Worm (Caenorhabditis elegans): ENCODE data around the gene mrpl-2.
"Not testable (repeated sequence)": the region's sequence is repeated elsewhere in the genome, so short reads cannot be mapped to it uniquely, and the experiment has no call there.

The mrpl-2 gene

DNA sequence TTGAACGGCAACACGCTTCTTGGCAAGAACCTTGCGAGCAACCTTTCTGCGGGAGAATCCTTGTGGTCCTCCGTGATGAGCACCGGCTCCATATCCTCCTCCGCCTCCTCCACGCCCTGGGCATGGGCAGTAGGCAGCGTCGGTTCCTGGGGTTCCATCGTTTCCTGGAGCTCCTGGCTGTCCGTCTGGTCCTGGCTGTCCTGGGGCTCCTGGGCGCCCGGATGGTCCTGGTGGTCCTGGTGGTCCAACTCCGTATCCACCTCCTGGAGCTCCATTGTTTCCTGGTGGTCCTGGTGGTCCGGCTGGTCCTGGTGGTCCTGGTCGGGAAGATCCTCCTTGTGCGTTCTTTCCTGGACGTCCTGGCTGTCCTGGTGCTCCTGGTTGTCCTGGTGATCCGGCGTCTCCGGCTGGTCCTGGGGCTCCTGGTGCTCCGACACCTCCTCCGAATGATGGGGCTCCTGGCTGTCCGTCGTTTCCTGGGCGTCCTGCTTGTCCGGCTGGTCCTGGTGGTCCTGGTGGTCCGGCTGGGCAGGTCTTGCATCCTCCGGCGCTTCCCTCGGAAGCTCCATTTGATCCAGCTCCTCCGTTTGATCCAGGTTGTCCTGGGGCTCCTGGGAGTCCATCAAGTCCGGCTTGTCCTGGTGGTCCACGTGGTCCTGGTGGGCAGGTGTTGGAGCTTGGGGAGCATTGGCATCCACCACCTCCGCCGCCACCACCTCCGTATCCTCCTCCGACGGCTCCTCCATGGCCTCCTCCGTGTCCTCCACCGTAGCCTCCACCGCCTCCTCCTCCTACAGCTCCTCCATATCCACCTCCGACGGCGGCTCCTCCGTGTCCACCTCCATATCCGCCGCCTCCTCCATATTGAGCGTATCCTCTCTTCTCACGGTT lies 10.3 kb upstream of the mrpl-2 start:
- TF ChIP-seq lsy-2 (tag; optimal IDR thresholded peaks at IDR 0.05): no peak
- no peak for TF ChIP-seq sptf-1 (tag; optimal IDR thresholded peaks at IDR 0.05)
- TF ChIP-seq unc-62 (GFP tag; optimal IDR thresholded peaks at IDR 0.05): no peak
- no peak for TF ChIP-seq nhr-2 (tag; optimal IDR thresholded peaks at IDR 0.05)
- TF ChIP-seq mep-1 (tag; optimal IDR thresholded peaks at IDR 0.05): no peak
- no peak for TF ChIP-seq nhr-76 (tag; optimal IDR thresholded peaks at IDR 0.05)
- no peak for TF ChIP-seq blmp-1 (tag; optimal IDR thresholded peaks at IDR 0.05)
- no peak for TF ChIP-seq hlh-1 (tag; optimal IDR thresholded peaks at IDR 0.05)
- no peak for TF ChIP-seq tbx-8 (GFP tag; optimal IDR thresholded peaks at IDR 0.05)
- no peak for TF ChIP-seq elt-3 (tag; optimal IDR thresholded peaks at IDR 0.05)
- TF ChIP-seq cnd-1 (tag; optimal IDR thresholded peaks at IDR 0.05): no peak

DNA sequence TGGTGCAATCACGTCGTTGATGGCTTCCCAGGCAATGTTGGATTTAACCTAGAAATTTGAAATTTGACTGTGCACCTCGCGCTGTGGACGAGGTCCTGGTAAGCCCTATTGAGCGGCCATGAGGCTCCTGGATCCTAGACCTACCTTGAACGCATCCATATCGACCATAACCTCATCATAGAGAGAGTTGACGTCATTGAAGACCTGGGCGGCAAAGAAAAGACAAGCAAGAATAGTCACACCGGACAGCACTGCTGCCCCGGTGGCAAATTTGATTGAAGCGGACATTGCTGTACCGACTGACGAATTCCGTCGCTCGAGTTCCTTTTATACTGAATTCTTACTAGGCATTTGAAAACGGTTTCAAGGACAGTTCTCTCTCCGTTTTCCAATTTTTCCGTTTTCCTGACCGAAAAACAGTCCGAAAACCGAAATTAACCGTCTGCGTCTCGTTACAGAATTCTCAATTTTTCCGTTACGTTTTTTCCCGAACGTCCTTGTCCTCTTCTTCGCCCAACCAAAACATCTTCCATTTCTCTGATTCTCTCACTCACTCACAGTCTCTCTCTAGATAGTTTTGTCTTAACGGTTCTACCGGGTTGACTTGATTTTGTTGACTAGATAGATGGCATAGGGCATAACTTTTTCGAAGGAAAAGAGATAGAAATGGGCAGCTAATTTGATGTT lies 9.5 kb upstream of the mrpl-2 start, which contains the start of gene col-103:
col-103 (minus strand) TSS at position 302 of the 687 bp plus-strand sequence.
- TF ChIP-seq elt-1 (tag; optimal IDR thresholded peaks at IDR 0.05; ENCODE audit: borderline replicate concordance, insufficient read depth) (no peak), nhr-28 (tag; optimal IDR thresholded peaks at IDR 0.05) (no peak), nhr-12 (tag; optimal IDR thresholded peaks at IDR 0.05) (no peak), unc-120 (tag; optimal IDR thresholded peaks at IDR 0.05; ENCODE audit: poor library complexity, severe bottlenecking) (no peak), mep-1 (tag; optimal IDR thresholded peaks at IDR 0.05) (no peak), ces-1 (GFP tag; optimal IDR thresholded peaks at IDR 0.05) (no peak), lin-32 (GFP tag; optimal IDR thresholded peaks at IDR 0.05) (no peak), lsy-2 (tag; optimal IDR thresholded peaks at IDR 0.05) (no peak), sptf-1 (tag; optimal IDR thresholded peaks at IDR 0.05) (no peak), blmp-1 (tag; optimal IDR thresholded peaks at IDR 0.05) (no peak), nhr-237 (tag; optimal IDR thresholded peaks at IDR 0.05) (no peak), snpc-4 (tag; optimal IDR thresholded peaks at IDR 0.05) (no peak), sem-2 (GFP tag; optimal IDR thresholded peaks at IDR 0.05) (no peak), tbx-8 (GFP tag; optimal IDR thresholded peaks at IDR 0.05) (no peak), ztf-11 (tag; optimal IDR thresholded peaks at IDR 0.05) (no peak), ceh-43 (GFP tag; optimal IDR thresholded peaks at IDR 0.05) (no peak), mab-5 (tag; optimal IDR thresholded peaks at IDR 0.05) (no peak), nhr-2 (tag; optimal IDR thresholded peaks at IDR 0.05) (no peak), drap-1 (GFP tag; optimal IDR thresholded peaks at IDR 0.05) (no peak), hlh-1 (tag; optimal IDR thresholded peaks at IDR 0.05) (no peak)

DNA sequence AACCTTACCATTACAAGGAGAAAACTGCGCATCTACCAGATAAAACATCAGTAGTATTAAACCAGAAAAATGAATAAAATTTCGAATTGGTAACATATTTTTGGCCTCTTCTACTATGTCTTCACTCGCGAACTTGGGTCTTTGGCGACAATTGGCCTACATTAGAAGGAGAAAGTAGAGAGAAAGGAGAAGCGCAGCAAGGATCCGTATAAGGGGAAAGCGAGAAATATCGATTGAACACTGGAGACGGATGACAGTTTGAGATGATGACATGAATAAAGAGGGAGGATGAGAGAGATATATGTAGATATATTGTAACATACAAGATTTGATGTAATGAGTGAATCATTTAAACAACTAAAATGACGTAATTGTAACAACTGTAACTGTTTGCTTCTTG lies 4.7 kb upstream of the mrpl-2 start, which contains the start of gene F56B3.2:
F56B3.2 (minus strand) TSS at position 273 of the 400 bp plus-strand sequence.
- peak; percentile 31 for TF ChIP-seq ham-2 (GFP tag; optimal IDR thresholded peaks at IDR 0.05)
- TF ChIP-seq blmp-1 (tag; optimal IDR thresholded peaks at IDR 0.05): peak; percentile 93
- no peak for TF ChIP-seq nhr-12 (tag; optimal IDR thresholded peaks at IDR 0.05)

DNA sequence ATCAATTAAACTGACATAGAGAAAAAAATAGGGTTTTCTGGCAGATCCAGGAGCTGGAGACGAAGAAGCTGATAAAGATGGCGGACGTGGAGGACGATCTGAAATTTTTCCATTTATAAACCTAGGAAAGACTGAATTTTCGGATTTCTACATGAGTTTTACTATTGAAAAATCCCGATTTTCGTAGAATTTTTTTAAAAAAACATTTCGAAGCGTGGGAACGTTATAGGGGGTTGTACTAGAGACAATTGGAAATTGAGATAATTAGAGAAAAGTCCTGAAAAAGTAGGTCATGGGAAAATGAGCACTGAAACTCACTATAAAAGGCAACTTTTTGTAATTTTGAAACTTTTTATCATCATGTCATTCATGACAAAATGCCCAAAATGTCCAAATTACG lies 2.0 kb upstream of the mrpl-2 start, which contains the start of gene F56B3.9:
F56B3.9 (plus strand) TSS at position 301 of the 400 bp plus-strand sequence.
- not testable (repeated sequence) for TF ChIP-seq unc-39 (tag; optimal IDR thresholded peaks at IDR 0.05); M03D4.4 (tag; optimal IDR thresholded peaks at IDR 0.05); unc-120 (tag; optimal IDR thresholded peaks at IDR 0.05; ENCODE audit: poor library complexity, severe bottlenecking)

DNA sequence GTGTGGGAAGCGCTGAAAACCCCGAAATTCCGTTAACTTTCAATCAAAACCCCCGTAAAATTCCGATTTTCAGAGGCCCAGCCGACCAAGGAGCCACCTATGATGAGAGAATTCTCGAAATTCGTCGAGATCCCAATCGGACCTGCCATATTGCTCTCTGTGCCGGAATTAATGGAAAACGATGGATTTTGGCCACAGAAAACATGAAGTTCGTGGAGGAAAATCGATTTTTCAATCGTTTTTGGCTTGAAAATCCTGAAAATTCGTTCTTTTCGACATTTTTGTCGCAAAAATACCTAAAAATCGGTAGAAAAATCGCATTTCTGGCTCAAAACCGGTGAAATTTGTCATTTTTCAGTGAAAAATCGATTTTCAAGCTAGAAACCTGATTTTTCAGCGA lies 543 bp downstream of the mrpl-2 start:
- TF ChIP-seq unc-120 (tag; optimal IDR thresholded peaks at IDR 0.05; ENCODE audit: poor library complexity, severe bottlenecking) (no peak), lin-32 (GFP tag; optimal IDR thresholded peaks at IDR 0.05) (no peak), nhr-12 (tag; optimal IDR thresholded peaks at IDR 0.05) (no peak), blmp-1 (tag; optimal IDR thresholded peaks at IDR 0.05) (no peak), hlh-1 (tag; optimal IDR thresholded peaks at IDR 0.05) (no peak), tbx-8 (GFP tag; optimal IDR thresholded peaks at IDR 0.05) (no peak), cnd-1 (tag; optimal IDR thresholded peaks at IDR 0.05) (no peak), zip-8 (tag; optimal IDR thresholded peaks at IDR 0.05) (no peak), nhr-28 (tag; optimal IDR thresholded peaks at IDR 0.05) (no peak), ces-1 (GFP tag; optimal IDR thresholded peaks at IDR 0.05) (no peak)

Data from whole organism, mixed stage, embryonic.